Fruit fly (Drosophila melanogaster) Kc167 (cell line): ENCODE measurements around the gene CG5050.

ENCODE experiments used
- Myc ChIP-seq: fragments of >200 bp; optimal IDR thresholded peaks from 2 replicates; lab custom pipeline; 2017; ENCODE audit warnings: missing external identifiers
- Sin3A ChIP-seq: fragments of >200 bp; optimal IDR thresholded peaks from 2 replicates; lab custom pipeline; 2018; ENCODE audit warnings: missing external identifiers
- h ChIP-seq: fragments of >200 bp; optimal IDR thresholded peaks from 3 replicates; lab custom pipeline; 2018; ENCODE audit warnings: missing external identifiers
- insv ChIP-seq: fragments of >200 bp; optimal IDR thresholded peaks from 3 replicates; lab custom pipeline; 2018; ENCODE audit warnings: missing external identifiers
- psq ChIP-seq: fragments of >200 bp; optimal IDR thresholded peaks from 2 replicates; lab custom pipeline; 2017; ENCODE audit warnings: missing external identifiers
- ttk ChIP-seq: sonication (Bioruptor generic); optimal IDR thresholded peaks from 2 replicates; lab custom pipeline; 2017; ENCODE audit warnings: missing external identifiers

Gene CG5050

DNA sequence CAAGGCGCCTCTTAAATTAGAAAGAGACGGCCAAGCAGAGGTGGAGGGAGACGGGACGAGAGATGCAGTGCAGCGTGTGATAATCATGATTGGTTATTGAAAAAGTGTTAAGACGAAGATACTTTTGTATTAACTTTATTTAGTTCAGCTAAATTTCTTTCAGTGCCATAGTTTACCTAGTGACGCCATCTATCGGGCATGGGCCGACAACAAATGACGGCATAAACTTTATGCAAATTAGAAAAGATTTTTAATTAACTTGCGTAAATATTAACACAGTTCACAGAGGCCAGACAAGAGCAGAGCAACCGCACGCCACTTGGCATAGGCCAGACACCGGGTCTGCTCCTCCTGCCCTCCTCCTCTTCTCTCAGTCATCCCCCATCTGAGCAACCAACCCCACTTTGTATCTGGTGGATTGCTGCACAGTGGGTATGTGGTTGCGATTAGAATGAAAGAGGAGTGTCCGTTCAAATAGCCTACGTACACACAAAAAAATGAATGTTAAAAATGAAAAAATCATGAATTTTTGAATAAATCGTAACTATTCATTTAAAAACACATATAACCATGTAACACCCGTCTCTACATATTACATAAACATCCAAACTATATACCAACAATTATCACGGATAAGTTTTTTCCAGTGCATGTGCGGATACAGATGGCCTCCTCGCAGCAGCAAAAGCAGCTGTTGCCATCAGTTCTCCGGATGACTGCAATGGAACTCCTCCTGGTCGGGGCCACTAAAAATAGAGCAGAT is 13.4 kb downstream of the CG5050 start:
- no peak for TF ChIP-seq Sin3A (lab: Kevin White, UChicago)
- no peak for TF ChIP-seq ttk (lab: Kevin White, UChicago)
- TF ChIP-seq insv, result no peak
- TF ChIP-seq psq, result no peak
- TF ChIP-seq Myc, result no peak
- TF ChIP-seq h (lab: Kevin White, UChicago), result no peak

DNA sequence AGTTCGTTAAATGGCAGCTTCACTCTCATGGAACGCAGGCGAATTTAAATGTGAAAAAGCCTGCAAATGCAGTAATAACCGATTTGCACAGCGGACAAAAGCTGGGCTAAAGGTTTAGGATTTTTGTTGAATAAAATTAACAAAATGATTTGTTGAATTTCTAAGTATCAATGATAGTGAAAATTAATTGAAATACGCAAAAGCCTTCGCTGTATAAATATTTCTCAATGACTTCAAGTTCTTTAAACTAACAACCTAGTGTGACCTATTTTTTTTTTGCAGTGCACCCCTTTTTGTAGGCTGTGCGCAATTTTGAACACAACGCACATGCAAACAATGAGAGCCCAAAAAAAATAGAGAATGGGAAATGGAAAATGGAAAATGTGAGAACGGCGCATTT is 14.2 kb downstream of the CG5050 start:
- no peak for TF ChIP-seq psq
- TF ChIP-seq Myc, result no peak
- TF ChIP-seq Sin3A (lab: Kevin White, UChicago), result no peak
- TF ChIP-seq ttk (lab: Kevin White, UChicago), result no peak
- no peak for TF ChIP-seq insv
- no peak for TF ChIP-seq h (lab: Kevin White, UChicago)

DNA sequence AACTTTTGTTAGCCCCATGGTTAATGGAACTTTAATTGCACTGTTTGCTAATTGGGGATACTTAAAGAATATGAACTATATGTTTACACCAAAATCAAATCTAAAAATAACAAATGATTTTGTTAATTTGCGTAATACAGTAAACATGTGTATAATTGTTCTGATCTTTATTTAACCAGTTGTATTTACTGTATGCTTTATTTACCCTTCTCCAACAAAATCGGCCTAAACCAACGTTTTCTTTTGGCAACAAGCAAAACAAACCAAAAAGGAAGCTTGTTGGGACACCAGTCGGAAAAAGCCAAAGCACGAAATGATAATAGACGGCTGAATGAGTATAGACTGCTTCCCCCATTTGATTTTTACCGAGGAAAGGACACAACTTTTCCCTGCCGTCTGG is 17.9 kb downstream of the CG5050 start:
- TF ChIP-seq insv (no peak), ttk (lab: Kevin White, UChicago) (no peak), Myc (no peak), psq (no peak), Sin3A (lab: Kevin White, UChicago) (no peak), h (lab: Kevin White, UChicago) (no peak)

DNA sequence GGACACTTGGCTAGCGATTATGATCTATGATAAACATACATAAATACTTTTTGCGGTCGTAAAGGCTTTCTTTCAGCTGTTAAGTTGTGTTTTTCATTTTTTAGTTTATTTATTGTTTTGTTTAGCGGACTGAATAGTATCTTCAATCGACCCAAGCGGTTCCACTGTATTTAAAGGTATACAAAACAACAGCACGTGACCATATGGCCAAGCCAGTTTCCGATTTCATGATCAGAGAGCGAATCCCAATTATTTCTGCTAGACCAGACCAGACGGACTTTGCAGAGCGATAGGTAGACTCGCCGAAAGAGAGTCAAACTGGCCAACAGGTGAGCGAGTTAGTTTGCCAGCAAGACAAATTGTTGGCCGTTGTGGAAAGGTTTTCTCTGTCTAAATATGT is 18.8 kb downstream of the CG5050 start, which contains the start of gene Sgt:
TSS of gene Sgt (plus strand) at position 80 of the 400 bp plus-strand sequence.
- TF ChIP-seq ttk (lab: Kevin White, UChicago) (no peak), Sin3A (lab: Kevin White, UChicago) (no peak), h (lab: Kevin White, UChicago) (no peak), insv (no peak), Myc (no peak), psq (no peak)

DNA sequence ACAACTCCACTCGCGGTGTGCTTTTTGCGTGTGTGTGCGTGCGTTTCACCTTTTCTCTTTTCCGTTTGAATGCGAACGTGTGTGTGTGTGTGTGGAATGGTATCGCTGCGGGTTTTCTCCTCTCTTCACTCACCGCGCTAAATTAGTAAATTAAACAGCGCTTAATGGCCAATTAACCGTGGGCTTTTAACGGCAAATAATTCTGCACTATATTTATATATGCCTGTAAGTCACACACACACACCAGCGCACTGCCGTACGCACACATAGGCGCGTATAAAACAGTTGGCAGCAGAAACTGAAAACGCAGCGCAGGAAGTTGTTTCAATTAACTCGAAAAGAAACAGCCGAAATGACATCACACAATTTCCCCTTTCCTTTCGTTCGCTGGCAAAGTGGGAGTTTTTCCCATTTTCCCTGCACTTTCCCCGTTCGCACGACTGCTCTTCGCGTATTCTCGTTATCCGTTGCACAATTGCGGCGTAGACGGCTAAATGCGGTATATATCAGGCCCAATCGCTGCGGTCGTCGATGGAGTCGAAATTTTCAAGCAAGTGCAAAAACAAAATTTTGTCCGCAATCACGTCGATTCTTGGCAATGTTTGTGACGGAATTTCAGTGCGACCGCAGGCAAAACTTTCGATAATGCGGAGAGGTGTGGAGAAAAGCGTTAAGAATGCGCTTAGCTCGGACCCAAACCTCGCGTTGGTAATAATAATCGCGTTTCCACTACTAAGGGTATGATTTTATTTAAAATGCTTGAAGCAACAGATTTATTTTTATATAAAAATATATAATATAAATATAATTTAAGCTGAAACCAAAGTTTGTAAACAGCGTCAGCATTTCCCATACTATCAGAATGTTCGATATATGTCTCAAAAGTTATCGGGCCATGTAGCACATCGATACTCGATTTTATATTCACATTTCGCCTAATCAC is 20.1 kb downstream of the CG5050 start, which contains the start of gene BicD:
TSS of gene BicD (minus strand) at position 634 of the 943 bp plus-strand sequence.
- TF ChIP-seq psq, result no peak
- TF ChIP-seq Sin3A (lab: Kevin White, UChicago), result no peak
- TF ChIP-seq h (lab: Kevin White, UChicago), result no peak
- no peak for TF ChIP-seq ttk (lab: Kevin White, UChicago)
- TF ChIP-seq Myc, result no peak
- no peak for TF ChIP-seq insv

DNA sequence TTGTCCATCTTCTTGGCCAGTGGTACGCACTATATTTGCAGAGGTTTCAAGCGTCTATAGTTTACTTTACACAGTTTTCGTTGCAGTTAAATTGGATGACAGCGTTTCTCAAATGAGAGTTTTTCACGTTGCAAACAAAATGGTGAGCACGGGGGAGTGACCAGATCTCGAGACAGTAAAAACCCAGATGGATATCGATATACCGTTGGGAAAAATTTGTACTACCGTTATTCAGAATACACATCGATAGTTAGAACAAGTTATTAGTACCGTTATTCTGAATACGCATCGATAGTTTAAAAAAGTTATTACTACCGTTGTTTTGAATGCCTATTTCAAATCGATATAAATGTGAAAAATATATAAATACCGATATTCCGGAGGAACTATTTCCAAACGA is 25.0 kb downstream of the CG5050 start, which contains the start of gene cass:
TSS of gene cass (minus strand) at position 179 of the 400 bp plus-strand sequence.
- no peak for TF ChIP-seq h (lab: Kevin White, UChicago)
- TF ChIP-seq insv, result no peak
- no peak for TF ChIP-seq Myc
- TF ChIP-seq Sin3A (lab: Kevin White, UChicago), result no peak
- TF ChIP-seq psq, result no peak
- no peak for TF ChIP-seq ttk (lab: Kevin White, UChicago)

DNA sequence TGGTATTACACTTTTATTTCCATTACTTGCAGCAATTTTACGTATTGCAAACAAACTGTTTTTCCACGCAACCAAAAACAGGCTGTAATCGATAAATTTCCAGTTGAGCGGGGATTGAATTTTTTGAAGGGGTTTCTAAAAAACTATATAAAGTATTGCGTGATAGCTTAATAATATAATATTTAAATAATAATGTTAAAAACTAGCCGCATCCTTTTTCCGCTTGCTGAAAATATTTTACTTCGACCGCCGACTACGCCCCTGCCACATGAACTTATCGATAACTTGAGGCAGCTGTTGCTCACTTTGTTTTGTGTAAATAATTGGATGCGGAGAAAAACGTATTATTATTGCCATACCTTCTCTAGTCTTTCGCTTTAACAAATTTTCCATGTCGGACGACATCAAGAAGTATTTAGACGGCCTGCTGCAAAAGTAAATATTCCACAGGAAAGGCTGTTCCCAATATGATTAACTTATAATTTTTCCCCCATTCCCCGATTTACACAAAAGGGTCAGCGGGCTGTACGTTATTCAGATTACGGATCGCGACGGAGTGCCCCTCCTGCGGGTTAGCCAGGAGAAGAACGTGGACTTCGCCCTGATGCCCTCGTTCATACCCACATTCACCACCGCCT is 28.3 kb downstream of the CG5050 start, which contains the start of the genes fws and Lamtor3:
TSS of gene fws (minus strand) at position 87 of the 638 bp plus-strand sequence.
TSS of gene Lamtor3 (plus strand) at position 289 of the 638 bp plus-strand sequence.
- TF ChIP-seq h (lab: Kevin White, UChicago), result no peak
- no peak for TF ChIP-seq insv
- no peak for TF ChIP-seq ttk (lab: Kevin White, UChicago)
- no peak for TF ChIP-seq Sin3A (lab: Kevin White, UChicago)
- TF ChIP-seq psq, result no peak
- no peak for TF ChIP-seq Myc

DNA sequence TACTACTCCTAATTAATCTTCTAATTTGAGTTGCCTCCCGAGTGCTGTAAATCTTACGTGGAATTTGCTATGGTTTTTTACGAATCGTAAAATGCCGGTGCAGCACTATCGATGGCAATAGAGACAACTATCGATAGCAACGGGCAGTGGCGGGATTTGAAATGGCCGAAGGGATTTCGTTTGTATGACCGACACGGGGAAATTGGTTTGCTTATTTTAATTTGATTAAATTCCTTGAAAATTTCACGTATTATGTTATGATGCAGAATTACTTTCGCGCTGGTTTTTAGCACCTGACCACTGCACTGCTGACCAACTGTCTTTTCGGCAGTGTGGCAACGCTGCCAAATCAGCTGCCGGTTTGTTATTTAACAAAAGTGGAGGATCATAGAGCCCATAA is 31.4 kb downstream of the CG5050 start, which contains the start of the genes GCS2beta and CG5131:
TSS of gene GCS2beta (minus strand) at position 134 of the 400 bp plus-strand sequence.
TSS of gene CG5131 (plus strand) at position 328 of the 400 bp plus-strand sequence.
- TF ChIP-seq Myc, result no peak
- no peak for TF ChIP-seq insv
- TF ChIP-seq Sin3A (lab: Kevin White, UChicago), result no peak
- TF ChIP-seq psq, result no peak
- no peak for TF ChIP-seq h (lab: Kevin White, UChicago)
- TF ChIP-seq ttk (lab: Kevin White, UChicago), result no peak

DNA sequence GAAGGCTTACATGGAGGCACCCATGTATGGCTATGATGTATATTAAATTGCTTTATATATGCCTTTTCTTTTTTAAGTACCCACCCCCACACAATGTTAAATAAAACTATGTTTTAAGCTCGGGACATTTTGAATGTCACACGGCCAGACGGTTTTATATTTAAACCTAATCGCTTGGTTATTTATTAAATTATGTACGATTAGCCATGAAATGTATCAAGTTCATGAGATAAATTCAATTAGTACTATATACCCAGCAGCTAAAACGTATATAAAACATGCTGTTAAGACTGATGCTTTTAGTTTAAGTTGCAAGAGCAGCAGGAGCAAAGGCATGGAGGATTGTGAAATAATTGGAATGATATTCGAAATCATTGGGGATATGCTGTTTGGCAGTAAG is 32.7 kb downstream of the CG5050 start, which contains the start of the genes CG43221 and CG43645:
TSS of gene CG43221 (plus strand) at position 301 of the 400 bp plus-strand sequence.
TSS of gene CG43645 (plus strand) at position 301 of the 400 bp plus-strand sequence.
- no peak for TF ChIP-seq ttk (lab: Kevin White, UChicago)
- TF ChIP-seq insv, result no peak
- no peak for TF ChIP-seq Sin3A (lab: Kevin White, UChicago)
- TF ChIP-seq Myc, result no peak
- TF ChIP-seq psq, result no peak

DNA sequence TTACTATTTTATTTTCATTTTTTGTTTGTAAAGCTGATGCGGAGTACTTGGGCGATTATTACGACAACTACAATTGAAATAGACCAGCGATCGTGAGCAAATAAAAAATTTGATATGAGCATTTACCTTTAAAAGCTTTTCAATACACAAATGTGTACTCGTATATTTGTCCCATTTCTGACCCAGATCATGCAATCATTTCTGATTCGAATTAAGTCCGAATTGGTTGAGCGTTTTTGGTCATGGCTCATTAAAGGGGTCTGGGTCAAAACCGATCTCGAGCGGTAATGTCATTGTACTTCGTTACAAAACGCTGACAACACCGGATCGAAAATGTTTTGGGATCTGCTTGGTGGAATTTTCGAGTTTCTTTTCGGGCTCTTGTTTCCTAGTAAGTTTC is 33.5 kb downstream of the CG5050 start, which contains the start of gene CG43220:
TSS of gene CG43220 (plus strand) at position 301 of the 400 bp plus-strand sequence.
- TF ChIP-seq h (lab: Kevin White, UChicago), result no peak
- no peak for TF ChIP-seq psq
- TF ChIP-seq Myc, result no peak
- no peak for TF ChIP-seq ttk (lab: Kevin White, UChicago)
- TF ChIP-seq insv, result no peak

DNA sequence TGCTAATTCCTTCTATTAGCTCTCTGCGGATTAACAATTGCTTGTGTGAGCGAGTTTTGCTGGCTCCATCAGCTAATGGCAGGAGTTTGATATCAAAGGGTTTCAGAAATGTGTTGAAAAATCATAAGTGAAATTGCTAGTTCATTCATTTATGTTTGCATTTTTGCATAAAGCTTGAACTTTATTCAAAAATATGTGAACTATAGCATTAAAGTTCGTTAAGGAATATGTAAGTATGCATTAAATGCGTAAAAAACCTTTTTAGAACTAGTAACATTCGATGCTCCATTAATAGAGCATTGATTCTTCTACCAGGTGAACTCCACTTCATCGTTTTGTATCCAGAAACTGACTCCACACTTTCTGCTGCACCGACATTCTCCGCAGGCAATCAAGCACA is 40.0 kb downstream of the CG5050 start:
- TF ChIP-seq ttk (lab: Kevin White, UChicago), result no peak
- TF ChIP-seq Myc, result no peak
- TF ChIP-seq h (lab: Kevin White, UChicago), result no peak
- no peak for TF ChIP-seq Sin3A (lab: Kevin White, UChicago)
- TF ChIP-seq psq, result no peak
- TF ChIP-seq insv, result no peak
